Worm (Caenorhabditis elegans) whole organism, L3 larva: ENCODE measurements around the gene C36B7.5.

Source experiments
- R02D3.7 ChIP-seq: fragments of 150-350 bp; optimal IDR thresholded peaks from 2 replicates; lab custom pipeline; 2014; ENCODE audit warnings: missing biosample characterization, missing genetic modification characterization
- ZK546.5 ChIP-seq: sonication (generic microtip); optimal IDR thresholded peaks from 2 replicates; lab custom pipeline; 2017; ENCODE audit warnings: missing biosample characterization, missing genetic modification characterization
- ama-1 ChIP-seq: fragments of 150-350 bp; optimal IDR thresholded peaks from 2 replicates; lab custom pipeline; 2018
- ceh-16 ChIP-seq: sonication (generic microtip); optimal IDR thresholded peaks from 2 replicates; lab custom pipeline; 2017; ENCODE audit warnings: missing biosample characterization, missing genetic modification characterization
- ceh-28 ChIP-seq: fragments of 150-350 bp; optimal IDR thresholded peaks from 2 replicates; lab custom pipeline; 2014; ENCODE audit warnings: missing biosample characterization, missing genetic modification reagents, missing genetic modification characterization
- ceh-82 ChIP-seq: fragments of 150-350 bp; optimal IDR thresholded peaks from 2 replicates; lab custom pipeline; 2014; ENCODE audit warnings: missing biosample characterization, missing genetic modification characterization
- ceh-9 ChIP-seq: sonication (generic microtip); optimal IDR thresholded peaks from 2 replicates; lab custom pipeline; 2018; ENCODE audit warnings: missing biosample characterization, missing genetic modification characterization
- daf-12 ChIP-seq: fragments of 150-350 bp; optimal IDR thresholded peaks from 2 replicates; lab custom pipeline; 2014; ENCODE audit warnings: missing biosample characterization, missing genetic modification reagents, missing genetic modification characterization
- egl-27 ChIP-seq: sonication (generic microtip); optimal IDR thresholded peaks from 4 replicates; lab custom pipeline; 2017; ENCODE audit warnings: missing biosample characterization, missing genetic modification reagents, missing genetic modification characterization
- egl-5 ChIP-seq: fragments of 150-350 bp; optimal IDR thresholded peaks from 2 replicates; lab custom pipeline; 2017; ENCODE audit warnings: missing biosample characterization, missing genetic modification reagents, missing genetic modification characterization, inconsistent platforms
- elt-1 ChIP-seq: fragments of 150-350 bp; optimal IDR thresholded peaks from 2 replicates; lab custom pipeline; 2014; ENCODE audit warnings: missing biosample characterization, missing genetic modification characterization
- elt-2 ChIP-seq: sonication (generic microtip); optimal IDR thresholded peaks from 2 replicates; lab custom pipeline; 2016; ENCODE audit warnings: missing genetic modification reagents, mild to moderate bottlenecking, missing genetic modification characterization, missing compliant biosample characterization
- elt-3 ChIP-seq, 3 experiments: fragments of 150-350 bp in 1 of 3; sonication (generic microtip) in 2 of 3; optimal IDR thresholded peaks; 2 replicates in 2 of 3; 4 replicates in 1 of 3; lab custom pipeline; 2014 to 2017; ENCODE audit warnings: missing biosample characterization in 3 of 3, missing genetic modification characterization in 3 of 3
- eor-1 ChIP-seq, 2 experiments: fragments of 150-350 bp; optimal IDR thresholded peaks; 2 replicates each; lab custom pipeline; 2014 to 2018; ENCODE audit warnings: missing biosample characterization in 2 of 2, missing genetic modification characterization in 2 of 2
- fkh-10 ChIP-seq: sonication (generic microtip); optimal IDR thresholded peaks from 2 replicates; lab custom pipeline; 2017; ENCODE audit warnings: missing biosample characterization, missing genetic modification reagents, missing genetic modification characterization
- fkh-2 ChIP-seq: fragments of 150-350 bp; optimal IDR thresholded peaks from 2 replicates; lab custom pipeline; 2014; ENCODE audit warnings: missing biosample characterization, missing genetic modification reagents, missing genetic modification characterization
- jun-1 ChIP-seq: fragments of 150-350 bp; optimal IDR thresholded peaks from 2 replicates; lab custom pipeline; 2014; ENCODE audit warnings: missing biosample characterization, missing genetic modification reagents, missing genetic modification characterization
- lin-15B ChIP-seq: fragments of 150-350 bp; optimal IDR thresholded peaks from 2 replicates; lab custom pipeline; 2014; ENCODE audit warnings: missing biosample characterization, missing genetic modification characterization
- lin-39 ChIP-seq: fragments of 150-350 bp; optimal IDR thresholded peaks from 2 replicates; lab custom pipeline; 2018; ENCODE audit warnings: missing biosample characterization, missing genetic modification reagents, missing genetic modification characterization
- lsy-12 ChIP-seq: sonication (generic microtip); optimal IDR thresholded peaks from 2 replicates; lab custom pipeline; 2016; ENCODE audit warnings: mild to moderate bottlenecking, missing genetic modification characterization, missing compliant biosample characterization
- mdl-1 ChIP-seq: fragments of 150-350 bp; optimal IDR thresholded peaks from 2 replicates; lab custom pipeline; 2014; ENCODE audit warnings: missing biosample characterization, missing genetic modification characterization
- nhr-11 ChIP-seq: fragments of 150-350 bp; optimal IDR thresholded peaks from 2 replicates; lab custom pipeline; 2014; ENCODE audit warnings: missing biosample characterization, missing genetic modification characterization
- nhr-12 ChIP-seq: fragments of 150-350 bp; optimal IDR thresholded peaks from 2 replicates; lab custom pipeline; 2014; ENCODE audit warnings: missing biosample characterization, missing genetic modification characterization
- nhr-23 ChIP-seq: fragments of 150-350 bp; optimal IDR thresholded peaks from 2 replicates; lab custom pipeline; 2014; ENCODE audit warnings: missing biosample characterization, missing genetic modification reagents, missing genetic modification characterization
- nhr-25 ChIP-seq: sonication (generic microtip); optimal IDR thresholded peaks from 2 replicates; lab custom pipeline; 2017; ENCODE audit warnings: missing biosample characterization, missing genetic modification characterization
- nhr-43 ChIP-seq: sonication (generic microtip); optimal IDR thresholded peaks from 2 replicates; lab custom pipeline; 2016; ENCODE audit warnings: mild to moderate bottlenecking, missing genetic modification characterization, missing compliant biosample characterization; ENCODE audit not compliant: poor library complexity, severe bottlenecking
- nhr-67 ChIP-seq: fragments of 150-350 bp; optimal IDR thresholded peaks from 2 replicates; lab custom pipeline; 2014; ENCODE audit warnings: missing biosample characterization, missing genetic modification characterization
- nhr-76 ChIP-seq: fragments of 150-350 bp; sonication (generic microtip); optimal IDR thresholded peaks from 5 replicates; lab custom pipeline; 2014; ENCODE audit warnings: missing biosample characterization, missing genetic modification characterization
- nhr-77 ChIP-seq: fragments of 150-350 bp; optimal IDR thresholded peaks from 2 replicates; lab custom pipeline; 2014; ENCODE audit warnings: missing biosample characterization, missing genetic modification characterization
- pha-4 ChIP-seq: fragments of 150-350 bp; optimal IDR thresholded peaks from 2 replicates; lab custom pipeline; 2014; ENCODE audit warnings: missing biosample characterization, missing genetic modification reagents, missing genetic modification characterization
- pqm-1 ChIP-seq: fragments of 150-350 bp; optimal IDR thresholded peaks from 2 replicates; lab custom pipeline; 2017; ENCODE audit warnings: missing biosample characterization, missing genetic modification characterization, inconsistent platforms
- sea-2 ChIP-seq: fragments of 150-350 bp; sonication (generic microtip); optimal IDR thresholded peaks from 4 replicates; lab custom pipeline; 2014; ENCODE audit warnings: missing biosample characterization, missing genetic modification reagents, missing genetic modification characterization
- skn-1 ChIP-seq: fragments of 150-350 bp; optimal IDR thresholded peaks from 2 replicates; lab custom pipeline; 2014; ENCODE audit warnings: missing biosample characterization, missing genetic modification characterization
- snpc-4 ChIP-seq: fragments of 150-350 bp; optimal IDR thresholded peaks from 2 replicates; lab custom pipeline; 2014; ENCODE audit warnings: missing biosample characterization, missing genetic modification characterization
- unc-62 ChIP-seq: fragments of 150-350 bp; sonication (generic microtip); optimal IDR thresholded peaks from 4 replicates; lab custom pipeline; 2014; ENCODE audit warnings: missing biosample characterization, missing genetic modification reagents, missing genetic modification characterization
- ztf-11 ChIP-seq: fragments of 150-350 bp; optimal IDR thresholded peaks from 2 replicates; lab custom pipeline; 2014; ENCODE audit warnings: missing biosample characterization, missing genetic modification characterization

Gene C36B7.5

ce11 chrX:7129460-7129859 is 33.2 kb upstream of the C36B7.5 start:
- TF ChIP-seq lin-39 (tag; lab: Kevin White, UChicago), result no peak
- no peak for TF ChIP-seq sea-2 (GFP tag; lab: Kevin White, UChicago)
- TF ChIP-seq nhr-23 (tag; lab: Kevin White, UChicago), result peak; percentile 22
- TF ChIP-seq unc-62, result no peak
- TF ChIP-seq elt-1 (tag; lab: Kevin White, UChicago), result peak; percentile 17
- TF ChIP-seq lsy-12 (tag; lab: Kevin White, UChicago), result no peak
- TF ChIP-seq ztf-11 (tag; lab: Kevin White, UChicago), result no peak
- no peak for TF ChIP-seq ceh-82
- TF ChIP-seq R02D3.7 (tag; lab: Kevin White, UChicago), result no peak
- no peak for TF ChIP-seq ceh-16 (tag; lab: Kevin White, UChicago)
- peak; percentile 17 for TF ChIP-seq elt-2
- TF ChIP-seq ama-1 (lab: Kevin White, UChicago), result no peak
- no peak for TF ChIP-seq elt-3 (tag; optimal IDR thresholded peaks at IDR 0.05; lab: Kevin White, UChicago)
- TF ChIP-seq skn-1 (tag; lab: Kevin White, UChicago), result no peak
- TF ChIP-seq pha-4 (tag; lab: Kevin White, UChicago), result peak; percentile 72
- no peak for TF ChIP-seq snpc-4 (tag; lab: Kevin White, UChicago)
- TF ChIP-seq nhr-25 (tag; lab: Kevin White, UChicago), result peak; percentile 34
- no peak for TF ChIP-seq nhr-76 (tag; lab: Kevin White, UChicago)
- no peak for TF ChIP-seq ceh-9
- TF ChIP-seq mdl-1 (tag; lab: Kevin White, UChicago), result peak; percentile 36
- TF ChIP-seq lin-15B, result no peak
- TF ChIP-seq ZK546.5, result no peak
- TF ChIP-seq fkh-10, result no peak
- no peak for TF ChIP-seq eor-1 (tag; optimal IDR thresholded peaks at IDR 0.05; lab: Kevin White, UChicago)
- TF ChIP-seq, all 47 proteins: peak for 6

DNA sequence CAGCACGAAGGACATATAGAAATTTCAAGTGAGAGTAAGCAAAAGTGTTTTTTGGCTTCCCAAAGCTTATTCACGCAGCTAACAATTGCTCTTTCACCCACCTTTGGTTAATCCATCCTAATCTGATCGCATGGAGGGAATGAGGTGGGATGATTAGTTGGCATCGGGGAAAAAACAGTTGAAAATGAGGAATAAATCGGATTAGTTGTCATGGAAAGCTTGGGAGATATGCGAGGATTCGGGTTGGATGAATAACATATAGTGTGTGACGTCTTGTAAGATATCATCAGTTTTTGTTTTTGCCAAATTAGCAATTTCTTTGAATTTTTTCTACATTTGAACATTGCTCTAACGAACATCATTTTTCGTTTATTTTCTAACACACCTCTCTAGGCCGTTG is 32.4 kb upstream of the C36B7.5 start:
- TF ChIP-seq ceh-9 (no peak), nhr-23 (tag; lab: Kevin White, UChicago) (no peak), snpc-4 (tag; lab: Kevin White, UChicago) (no peak), lsy-12 (tag; lab: Kevin White, UChicago) (no peak), eor-1 (tag; optimal IDR thresholded peaks at IDR 0.05; lab: Kevin White, UChicago) (no peak), daf-12 (tag; lab: Kevin White, UChicago) (no peak), ceh-28 (tag; lab: Kevin White, UChicago) (no peak)

DNA sequence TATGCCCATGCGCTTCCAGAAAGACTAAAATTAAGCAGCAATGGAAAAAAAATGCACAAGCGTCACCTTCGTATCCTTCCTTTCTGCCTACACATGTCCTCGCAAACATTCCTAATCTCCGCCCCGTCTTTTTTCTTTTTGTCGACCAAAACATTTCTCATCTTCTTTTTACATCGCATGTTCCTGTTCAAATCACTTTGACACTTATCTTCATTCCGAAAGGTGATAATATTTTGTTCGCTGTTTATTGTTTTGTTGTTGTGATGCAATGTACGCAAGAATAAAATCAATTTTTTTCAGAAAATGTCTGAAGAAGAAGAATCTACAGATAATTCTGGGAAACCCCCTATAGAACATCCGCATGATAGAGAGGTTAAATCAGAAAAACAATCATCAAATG is 30.1 kb upstream of the C36B7.5 start, which contains the start of gene ist-1:
ist-1 (plus strand) TSS at position 301 of the 400 bp plus-strand sequence.
- no peak for TF ChIP-seq fkh-2
- TF ChIP-seq nhr-76 (tag; lab: Kevin White, UChicago), result no peak
- TF ChIP-seq nhr-43, result no peak
- no peak for TF ChIP-seq nhr-23 (tag; lab: Kevin White, UChicago)
- no peak for TF ChIP-seq sea-2 (GFP tag; lab: Kevin White, UChicago)
- TF ChIP-seq skn-1 (tag; lab: Kevin White, UChicago), result no peak
- no peak for TF ChIP-seq ceh-16 (tag; lab: Kevin White, UChicago)
- no peak for TF ChIP-seq nhr-77 (tag; lab: Kevin White, UChicago)
- no peak for TF ChIP-seq nhr-25 (tag; lab: Kevin White, UChicago)
- TF ChIP-seq R02D3.7 (tag; lab: Kevin White, UChicago), result no peak
- TF ChIP-seq nhr-67 (tag; lab: Kevin White, UChicago), result no peak
- TF ChIP-seq pha-4 (tag; lab: Kevin White, UChicago), result no peak
- no peak for TF ChIP-seq elt-2
- TF ChIP-seq nhr-11 (tag; lab: Kevin White, UChicago), result no peak
- TF ChIP-seq ZK546.5, result no peak
- no peak for TF ChIP-seq nhr-12 (tag; lab: Kevin White, UChicago)
- no peak for TF ChIP-seq jun-1

DNA sequence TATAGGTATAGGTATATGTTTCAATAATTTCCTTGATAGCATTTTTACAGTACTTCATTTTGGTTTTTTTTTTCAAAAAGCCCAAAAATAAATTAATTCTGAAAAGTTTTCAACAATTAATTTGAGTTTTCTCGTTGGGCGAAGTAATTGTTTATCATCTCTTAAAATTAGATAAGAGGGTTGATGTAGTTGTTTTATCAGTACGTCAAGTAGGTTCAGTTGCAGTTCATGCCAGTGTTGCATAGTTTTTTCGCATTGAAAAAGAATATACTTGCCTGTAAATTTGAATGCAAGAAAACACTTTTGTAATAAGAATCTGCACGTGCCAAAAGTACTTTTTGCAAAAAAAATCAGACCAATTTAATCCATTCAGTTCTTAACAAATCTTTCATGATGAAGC is 28.9 kb upstream of the C36B7.5 start:
- TF ChIP-seq egl-27 (tag; lab: Kevin White, UChicago), result no peak
- no peak for TF ChIP-seq daf-12 (tag; lab: Kevin White, UChicago)
- no peak for TF ChIP-seq egl-5 (tag; lab: Kevin White, UChicago)
- TF ChIP-seq unc-62, result no peak
- no peak for TF ChIP-seq snpc-4 (tag; lab: Kevin White, UChicago)
- no peak for TF ChIP-seq pqm-1 (tag; lab: Kevin White, UChicago)
- TF ChIP-seq elt-2, result peak; percentile 63
- TF ChIP-seq, all 47 proteins: peak for 1
